Worm (Caenorhabditis elegans) whole organism, young adult: ENCODE data around the gene srd-32.

ENCODE experiments used
- B0019.2 ChIP-seq: fragments of 200-800 bp; sonication (Bioruptor generic); conservative IDR thresholded peaks from 2 replicates; pipeline ENCODE4 v1.3.6; 2022; ENCODE audit warnings: missing genetic modification reagents, missing genetic modification characterization, missing compliant biosample characterization
- ama-1 ChIP-seq, 3 experiments: fragments of 150-350 bp in 1 of 3; sonication (generic microtip) in 2 of 3; optimal IDR thresholded peaks; 2 replicates each; lab custom pipeline; 2014 to 2018; ENCODE audit warnings: missing biosample characterization in 2 of 3, missing genetic modification characterization in 2 of 3, missing genetic modification reagents in 2 of 3
- nfya-1 ChIP-seq: sonication (generic microtip); optimal IDR thresholded peaks from 2 replicates; lab custom pipeline; 2017; ENCODE audit warnings: antibody characterized with exemption, missing compliant biosample characterization, missing genetic modification characterization, borderline replicate concordance; ENCODE audit not compliant: insufficient read depth
- snpc-3.4 ChIP-seq: sonication (generic microtip); optimal IDR thresholded peaks from 2 replicates; lab custom pipeline; 2017; ENCODE audit warnings: missing genetic modification characterization, mild to moderate bottlenecking, missing compliant biosample characterization, antibody characterized with exemption, moderate library complexity, missing genotype, missing genetic modification reagents
- sptf-2 ChIP-seq: fragments of 200-800 bp; sonication (Bioruptor generic); optimal IDR thresholded peaks from 2 replicates; lab custom pipeline; 2018; ENCODE audit warnings: mild to moderate bottlenecking, missing genetic modification characterization, missing compliant biosample characterization
- tlf-1 ChIP-seq: fragments of 200-800 bp; sonication (Bioruptor generic); optimal IDR thresholded peaks from 2 replicates; lab custom pipeline; 2018; ENCODE audit warnings: mild to moderate bottlenecking, missing genetic modification characterization, missing compliant biosample characterization
- xnd-1 ChIP-seq: sonication (generic microtip); optimal IDR thresholded peaks from 2 replicates; lab custom pipeline; 2016; ENCODE audit warnings: missing genotype, missing genetic modification reagents, missing genetic modification characterization, missing compliant biosample characterization

DNA sequence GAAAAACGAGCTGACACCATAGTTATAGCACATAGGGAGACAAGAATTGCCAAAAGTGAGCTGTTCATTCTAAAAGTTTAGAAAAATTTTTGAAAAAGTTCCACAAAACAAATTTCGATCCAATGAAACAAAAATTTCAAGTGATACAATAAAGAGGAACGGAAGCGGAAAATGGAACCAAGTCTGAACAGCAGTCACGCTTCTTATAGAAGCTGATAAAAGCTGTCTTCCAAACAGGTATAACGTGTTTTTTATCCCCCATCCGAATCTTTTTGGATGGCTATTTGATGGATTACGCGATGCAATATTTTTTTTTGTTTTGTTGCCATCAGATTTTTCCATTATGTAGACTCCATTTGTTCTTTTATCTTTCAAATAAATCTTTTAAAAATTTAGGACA lies 46.8 kb downstream of the srd-32 start, which contains the start of gene H23N18.5:
- TF ChIP-seq sptf-2 (GFP tag; lab: Kevin White, UChicago) (no peak), tlf-1 (no peak), xnd-1 (tag; lab: Kevin White, UChicago) (no peak), nfya-1 (tag; lab: Kevin White, UChicago) (no peak), B0019.2 (GFP tag; lab: Robert Waterston, UW) (no peak), snpc-3.4 (tag; lab: Kevin White, UChicago) (no peak), ama-1 (optimal IDR thresholded peaks at IDR 0.05; lab: Kevin White, UChicago) (no peak), ama-1 (GFP tag; optimal IDR thresholded peaks at IDR 0.05; lab: Kevin White, UChicago) (no peak)
